Worm (Caenorhabditis elegans) whole organism, L4/young adult: ENCODE results near the gene F58B4.6.

Experiments used
- W03F9.2 ChIP-seq: fragments of 150-350 bp; optimal IDR thresholded peaks from 2 replicates; lab custom pipeline; 2014; ENCODE audit warnings: missing biosample characterization, missing genetic modification characterization
- dao-5 ChIP-seq: sonication (generic microtip); optimal IDR thresholded peaks from 2 replicates; lab custom pipeline; 2016; ENCODE audit warnings: missing genotype, missing genetic modification characterization, moderate library complexity, missing compliant biosample characterization
- him-1 ChIP-seq: sonication (generic microtip); optimal IDR thresholded peaks from 2 replicates; lab custom pipeline; 2016; ENCODE audit warnings: missing genotype, missing genetic modification reagents, missing genetic modification characterization, missing compliant biosample characterization

DNA sequence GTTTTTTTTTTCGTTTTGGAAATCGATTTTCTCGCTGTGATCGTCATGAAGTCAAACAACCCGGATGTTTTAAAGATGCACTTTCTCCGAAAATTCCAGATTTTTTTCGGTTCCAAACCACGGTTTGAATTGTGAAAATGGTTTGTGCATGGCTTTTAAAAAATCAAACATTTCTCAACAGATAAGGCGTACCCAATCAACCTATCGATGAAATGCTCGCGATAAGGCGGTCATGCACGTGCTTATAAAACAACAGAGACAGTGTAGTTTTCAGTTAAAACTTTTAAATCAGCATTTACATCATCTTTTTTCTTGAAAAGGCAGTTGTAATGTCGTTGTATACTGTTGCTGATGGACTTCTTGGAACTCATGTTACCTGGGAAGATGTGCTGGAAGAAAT, 7.6 kb downstream of the F58B4.6 start, which contains the start of gene F58B4.5:
- TF ChIP-seq dao-5 (tag; lab: Kevin White, UChicago) (no peak), him-1 (no peak), W03F9.2 (tag; lab: Kevin White, UChicago) (peak; percentile 21)
